Fruit fly (Drosophila melanogaster): ENCODE results near the gene CG4830.

CG4830 gene

dm6 chr3R:12219497-12219896 is 9.3 kb upstream of the CG4830 start, which contains the start of gene Cog1 (continued):
- TF ChIP-seq CG9215 (GFP tag; IDR thresholded peaks at IDR 0.05) (no peak), Sry-δ (GFP tag; optimal IDR thresholded peaks at IDR 0.05) (peak; percentile 45), ham (GFP tag; IDR thresholded peaks at IDR 0.05) (no peak), CG17912 (GFP tag; optimal IDR thresholded peaks at IDR 0.05) (no peak), NFAT (GFP tag; IDR thresholded peaks at IDR 0.05) (no peak), chn (GFP tag; optimal IDR thresholded peaks at IDR 0.05) (no peak), ems (GFP tag; optimal IDR thresholded peaks at IDR 0.05) (no peak), lab (GFP tag; optimal IDR thresholded peaks at IDR 0.05) (no peak), knrl (GFP tag; IDR thresholded peaks at IDR 0.05; ENCODE audit: partially characterized antibody) (peak; percentile 55; the same call in 2 of the 3 replicates), tna (GFP tag; IDR thresholded peaks at IDR 0.05; ENCODE audit: partially characterized antibody) (peak; percentile 59), cad (GFP tag; optimal IDR thresholded peaks at IDR 0.05) (no peak), Xrp1 (GFP tag; IDR thresholded peaks at IDR 0.05) (no peak), Dll (GFP tag; IDR thresholded peaks at IDR 0.05; ENCODE audit: partially characterized antibody) (peak; percentile 84), CG13424 (tag; optimal IDR thresholded peaks at IDR 0.05) (no peak), Scr (GFP tag; IDR thresholded peaks at IDR 0.05; ENCODE audit: partially characterized antibody) (peak; percentile 78), Doc3 (GFP tag; IDR thresholded peaks at IDR 0.05; ENCODE audit: partially characterized antibody) (peak; percentile 75), Myb (GFP tag; optimal IDR thresholded peaks at IDR 0.05) (peak; percentile 72), cas (GFP tag; IDR thresholded peaks at IDR 0.05) (no peak), pzg (GFP tag; optimal IDR thresholded peaks at IDR 0.05) (peak; percentile 42), hbn (GFP tag; IDR thresholded peaks at IDR 0.05; ENCODE audit: partially characterized antibody) (peak; percentile 76), Side (GFP tag; optimal IDR thresholded peaks at IDR 0.05) (no peak), disco-r (GFP tag; optimal IDR thresholded peaks at IDR 0.05) (no peak), CG14965 (GFP tag; optimal IDR thresholded peaks at IDR 0.05; ENCODE audit: borderline replicate concordance) (no peak), scrt (GFP tag; optimal IDR thresholded peaks at IDR 0.05) (no peak), Fer1 (GFP tag; optimal IDR thresholded peaks at IDR 0.05) (no peak), dan (GFP tag; IDR thresholded peaks at IDR 0.05) (no peak), amos (GFP tag; IDR thresholded peaks at IDR 0.05; ENCODE audit: partially characterized antibody) (peak; percentile 72), CG12744 (GFP tag; optimal IDR thresholded peaks at IDR 0.05) (no peak), BEAF-32 (GFP tag; optimal IDR thresholded peaks at IDR 0.05) (peak; percentile 72), Nf-YB (GFP tag; optimal IDR thresholded peaks at IDR 0.05) (no peak), MESR4 (GFP tag; optimal IDR thresholded peaks at IDR 0.05) (peak; percentile 67), HLH4C (GFP tag; IDR thresholded peaks at IDR 0.05; ENCODE audit: partially characterized antibody) (peak; percentile 63; the same call in 2 of the 3 replicates), twi (tag; optimal IDR thresholded peaks at IDR 0.05) (no peak), CG12219 (GFP tag; optimal IDR thresholded peaks at IDR 0.05) (no peak), Bteb2 (GFP tag; optimal IDR thresholded peaks at IDR 0.05) (no peak), CG10959 (GFP tag; IDR thresholded peaks at IDR 0.05) (no peak), CG4360 (GFP tag; IDR thresholded peaks at IDR 0.05) (no peak), CG13123 (GFP tag; optimal IDR thresholded peaks at IDR 0.05) (no peak), bbx (GFP tag; IDR thresholded peaks at IDR 0.05; ENCODE audit: partially characterized antibody) (peak; percentile 73), vnd (GFP tag; IDR thresholded peaks at IDR 0.05; ENCODE audit: partially characterized antibody) (peak; percentile 53), CG16813 (GFP tag; IDR thresholded peaks at IDR 0.05; ENCODE audit: partially characterized antibody) (peak; percentile 64; the same call in 2 of the 3 replicates), zen2 (GFP tag; IDR thresholded peaks at IDR 0.05; ENCODE audit: partially characterized antibody) (peak; percentile 75), CG6791 (GFP tag; IDR thresholded peaks at IDR 0.05; ENCODE audit: partially characterized antibody) (peak; percentile 71), CG7987 (GFP tag; optimal IDR thresholded peaks at IDR 0.05) (no peak), Usf (GFP tag; optimal IDR thresholded peaks at IDR 0.05) (no peak), CG13287 (GFP tag; IDR thresholded peaks at IDR 0.05; ENCODE audit: partially characterized antibody) (peak; percentile 89), HmgD (GFP tag; optimal IDR thresholded peaks at IDR 0.05) (no peak), CG30431 (GFP tag; optimal IDR thresholded peaks at IDR 0.05) (no peak), Mad (GFP tag; optimal IDR thresholded peaks at IDR 0.05) (no peak)

All from whole organism, embryonic.